Worm (Caenorhabditis elegans) whole organism, late embryonic: ENCODE results near the gene fbxa-62.
A peak's percentile ranks its signal among the peaks of the same experiment; 100 is the strongest.
"Not testable (repeated sequence)": the region's sequence is repeated elsewhere in the genome, so short reads cannot be mapped to it uniquely, and the experiment has no call there.

ENCODE experiments used
- C38D4.7 ChIP-seq: fragments of 200-800 bp; sonication (Bioruptor generic); optimal IDR thresholded peaks from 2 replicates; lab custom pipeline; 2018; ENCODE audit warnings: mild to moderate bottlenecking, missing genetic modification characterization, moderate library complexity, missing compliant biosample characterization
- T23F11.4 ChIP-seq: fragments of 200-800 bp; sonication (Bioruptor generic); optimal IDR thresholded peaks from 2 replicates; lab custom pipeline; 2018; ENCODE audit warnings: mild to moderate bottlenecking, missing genetic modification characterization, missing compliant biosample characterization
- ceh-18 ChIP-seq: sonication (generic microtip); optimal IDR thresholded peaks from 2 replicates; lab custom pipeline; 2016; ENCODE audit warnings: missing genetic modification characterization, missing compliant biosample characterization
- ceh-19 ChIP-seq: fragments of 200-800 bp; sonication (Bioruptor generic); optimal IDR thresholded peaks from 2 replicates; lab custom pipeline; 2018; ENCODE audit warnings: mild to moderate bottlenecking, missing genetic modification characterization, missing compliant biosample characterization
- ceh-22 ChIP-seq: sonication (generic microtip); optimal IDR thresholded peaks from 2 replicates; lab custom pipeline; 2017; ENCODE audit warnings: missing biosample characterization, missing genetic modification characterization
- ceh-30 ChIP-seq: fragments of 150-350 bp; optimal IDR thresholded peaks from 2 replicates; lab custom pipeline; 2014; ENCODE audit warnings: missing biosample characterization, missing genetic modification characterization
- ceh-34 ChIP-seq: sonication (generic microtip); optimal IDR thresholded peaks from 2 replicates; lab custom pipeline; 2016; ENCODE audit warnings: mild to moderate bottlenecking, missing genetic modification characterization, missing compliant biosample characterization
- ceh-45 ChIP-seq: fragments of 200-800 bp; sonication (Bioruptor generic); IDR thresholded peaks from 2 replicates; pipeline ENCODE4 v1.3.6; 2022; ENCODE audit warnings: missing genetic modification reagents, missing genetic modification characterization, missing compliant biosample characterization
- ceh-6 ChIP-seq: fragments of 200-800 bp; sonication (Bioruptor generic); optimal IDR thresholded peaks from 2 replicates; lab custom pipeline; 2018; ENCODE audit warnings: mild to moderate bottlenecking, missing genetic modification characterization, missing compliant biosample characterization
- ceh-9 ChIP-seq: sonication (generic microtip); optimal IDR thresholded peaks from 2 replicates; lab custom pipeline; 2016; ENCODE audit warnings: mild to moderate bottlenecking, missing genetic modification characterization, inconsistent platforms, missing compliant biosample characterization
- che-1 ChIP-seq: sonication (generic microtip); optimal IDR thresholded peaks from 2 replicates; lab custom pipeline; 2016; ENCODE audit warnings: mild to moderate bottlenecking, missing genetic modification characterization, missing compliant biosample characterization
- dmd-4 ChIP-seq: sonication (generic microtip); optimal IDR thresholded peaks from 2 replicates; lab custom pipeline; 2016; ENCODE audit warnings: borderline replicate concordance, missing genetic modification characterization, missing compliant biosample characterization
- dve-1 ChIP-seq: sonication (generic microtip); optimal IDR thresholded peaks from 2 replicates; lab custom pipeline; 2017; ENCODE audit warnings: antibody characterized with exemption, mild to moderate bottlenecking, missing genetic modification characterization, missing compliant biosample characterization
- elt-2 ChIP-seq: sonication (generic microtip); optimal IDR thresholded peaks from 2 replicates; lab custom pipeline; 2016; ENCODE audit warnings: missing genetic modification reagents, missing genetic modification characterization, missing compliant biosample characterization
- fax-1 ChIP-seq: sonication (generic microtip); optimal IDR thresholded peaks from 2 replicates; lab custom pipeline; 2016; ENCODE audit warnings: missing genotype, missing genetic modification characterization, missing compliant biosample characterization
- fkh-6 ChIP-seq: sonication (generic microtip); optimal IDR thresholded peaks from 2 replicates; lab custom pipeline; 2016; ENCODE audit warnings: missing genetic modification characterization, missing compliant biosample characterization
- hlh-15 ChIP-seq: sonication (generic microtip); optimal IDR thresholded peaks from 2 replicates; lab custom pipeline; 2016; ENCODE audit warnings: missing genetic modification characterization, missing compliant biosample characterization
- hlh-6 ChIP-seq: sonication (generic microtip); optimal IDR thresholded peaks from 2 replicates; lab custom pipeline; 2016; ENCODE audit warnings: missing genotype, missing genetic modification characterization, missing compliant biosample characterization
- hlh-8 ChIP-seq: sonication (generic microtip); optimal IDR thresholded peaks from 2 replicates; lab custom pipeline; 2016; ENCODE audit warnings: missing genotype, missing genetic modification characterization, missing compliant biosample characterization
- mec-3 ChIP-seq: sonication (generic microtip); optimal IDR thresholded peaks from 2 replicates; lab custom pipeline; 2016; ENCODE audit warnings: borderline replicate concordance, missing genetic modification characterization, missing compliant biosample characterization
- nhr-232 ChIP-seq: sonication (generic microtip); optimal IDR thresholded peaks from 2 replicates; lab custom pipeline; 2016; ENCODE audit warnings: missing genetic modification characterization, missing compliant biosample characterization
- odd-2 ChIP-seq: sonication (generic microtip); optimal IDR thresholded peaks from 2 replicates; lab custom pipeline; 2017; ENCODE audit warnings: antibody characterized with exemption, mild to moderate bottlenecking, missing genetic modification characterization, missing compliant biosample characterization
- pax-1 ChIP-seq: fragments of 150-350 bp; optimal IDR thresholded peaks from 2 replicates; lab custom pipeline; 2014; ENCODE audit warnings: missing biosample characterization, missing genetic modification characterization
- pha-2 ChIP-seq: sonication (generic microtip); optimal IDR thresholded peaks from 2 replicates; lab custom pipeline; 2017; ENCODE audit warnings: mild to moderate bottlenecking, missing genetic modification characterization, missing compliant biosample characterization
- pha-4 ChIP-seq: fragments of 150-350 bp; optimal IDR thresholded peaks from 2 replicates; lab custom pipeline; 2018; ENCODE audit warnings: missing biosample characterization, missing genetic modification reagents, missing genetic modification characterization
- sdc-2 ChIP-seq: sonication (generic microtip); optimal IDR thresholded peaks from 2 replicates; lab custom pipeline; 2016; ENCODE audit warnings: missing genotype, missing genetic modification characterization, missing compliant biosample characterization
- sox-2 ChIP-seq: fragments of 200-800 bp; sonication (Bioruptor generic); IDR thresholded peaks from 2 replicates; pipeline ENCODE4 v1.3.6; 2022; ENCODE audit warnings: missing genetic modification reagents, missing genetic modification characterization, missing compliant biosample characterization
- sox-4 ChIP-seq: sonication (generic microtip); optimal IDR thresholded peaks from 2 replicates; lab custom pipeline; 2017; ENCODE audit warnings: mild to moderate bottlenecking, missing genetic modification characterization, inconsistent platforms, missing compliant biosample characterization
- tbx-2 ChIP-seq: sonication (generic microtip); optimal IDR thresholded peaks from 2 replicates; lab custom pipeline; 2016; ENCODE audit warnings: missing genetic modification characterization, missing compliant biosample characterization
- ttx-3 ChIP-seq: sonication (generic microtip); optimal IDR thresholded peaks from 2 replicates; lab custom pipeline; 2016; ENCODE audit warnings: missing genetic modification reagents, missing genetic modification characterization, missing compliant biosample characterization
- unc-42 ChIP-seq: sonication (generic microtip); optimal IDR thresholded peaks from 2 replicates; lab custom pipeline; 2016; ENCODE audit warnings: missing genotype, missing genetic modification characterization, missing compliant biosample characterization
- unc-55 ChIP-seq: sonication (generic microtip); optimal IDR thresholded peaks from 2 replicates; lab custom pipeline; 2017; ENCODE audit warnings: missing biosample characterization, missing genetic modification reagents, missing genetic modification characterization

The fbxa-62 gene

ce11 chrIII:2258863-2259262, 31.4 kb downstream of the fbxa-62 start, which contains the start of gene fbxa-43:
Gene fbxa-43, minus strand, starts transcription at chrIII:2258963.
- TF ChIP-seq tbx-2 (tag; lab: Kevin White, UChicago): no peak

ce11 chrIII:2259329-2259728, 31.8 kb downstream of the fbxa-62 start:
- no peak for TF ChIP-seq sox-4 (tag; lab: Kevin White, UChicago)
- TF ChIP-seq ttx-3 (tag; lab: Kevin White, UChicago): no peak
- no peak for TF ChIP-seq sox-2 (GFP tag; lab: Robert Waterston, UW)
- no peak for TF ChIP-seq ceh-6 (GFP tag; lab: Kevin White, UChicago)
- TF ChIP-seq mec-3 (tag; lab: Kevin White, UChicago): no peak
- no peak for TF ChIP-seq sdc-2 (tag; lab: Kevin White, UChicago)
- TF ChIP-seq unc-42 (tag; lab: Kevin White, UChicago): no peak
- no peak for TF ChIP-seq odd-2 (tag; lab: Kevin White, UChicago)
- TF ChIP-seq pax-1 (tag; lab: Kevin White, UChicago): no peak
- no peak for TF ChIP-seq T23F11.4 (GFP tag; lab: Kevin White, UChicago)
- TF ChIP-seq ceh-9: no peak
- no peak for TF ChIP-seq tbx-2 (tag; lab: Kevin White, UChicago)

ce11 chrIII:2261353-2261752, 33.8 kb downstream of the fbxa-62 start, which contains the start of gene fbxa-42:
Gene fbxa-42, minus strand, starts transcription at chrIII:2261453.
- not testable (repeated sequence) for TF ChIP-seq ceh-30 (tag; lab: Kevin White, UChicago); ceh-45 (GFP tag; lab: Robert Waterston, UW); nhr-232 (tag; lab: Kevin White, UChicago)
- TF ChIP-seq, all 69 proteins: peak for 0; not testable (repeated sequence) for 69

- TF ChIP-seq unc-55 (GFP tag; lab: Kevin White, UChicago) (no peak), hlh-6 (tag; lab: Kevin White, UChicago) (no peak), ceh-18 (tag; lab: Kevin White, UChicago) (no peak), hlh-8 (tag; lab: Kevin White, UChicago) (no peak), elt-2 (tag; lab: Kevin White, UChicago) (no peak), dmd-4 (tag; lab: Kevin White, UChicago) (no peak), pha-2 (tag; lab: Kevin White, UChicago) (no peak)
These were observed 35.4 kb downstream of the fbxa-62 start, which contains the start of gene Y54F10BM.6 for ce11 chrIII:2262942-2263341. Gene Y54F10BM.6, plus strand, starts transcription at chrIII:2263242.

- TF ChIP-seq elt-2 (tag; lab: Kevin White, UChicago) (peak; percentile 79), pax-1 (tag; lab: Kevin White, UChicago) (no peak)
These were observed 38.6 kb downstream of the fbxa-62 start, which contains the start of gene fbxa-9 for ce11 chrIII:2265986-2266701. Gene fbxa-9, plus strand, starts transcription at chrIII:2266651.

ce11 chrIII:2272075-2272474, 44.6 kb downstream of the fbxa-62 start, which contains the start of gene fbxa-48:
Gene fbxa-48, minus strand, starts transcription at chrIII:2272175.
- TF ChIP-seq pha-2 (tag; lab: Kevin White, UChicago) (no peak), sdc-2 (tag; lab: Kevin White, UChicago) (no peak), ceh-22 (tag; lab: Kevin White, UChicago) (no peak), hlh-15 (tag; lab: Kevin White, UChicago) (no peak), nhr-232 (tag; lab: Kevin White, UChicago) (no peak), dve-1 (tag; lab: Kevin White, UChicago) (no peak), fax-1 (tag; lab: Kevin White, UChicago) (no peak), elt-2 (tag; lab: Kevin White, UChicago) (no peak), hlh-8 (tag; lab: Kevin White, UChicago) (no peak), ceh-18 (tag; lab: Kevin White, UChicago) (no peak), dmd-4 (tag; lab: Kevin White, UChicago) (no peak), ceh-34 (tag; lab: Kevin White, UChicago) (no peak), C38D4.7 (GFP tag; lab: Kevin White, UChicago) (no peak), che-1 (tag; lab: Kevin White, UChicago) (no peak), fkh-6 (tag; lab: Kevin White, UChicago) (no peak), sox-2 (GFP tag; lab: Robert Waterston, UW) (no peak), pha-4 (no peak), ceh-19 (GFP tag; lab: Kevin White, UChicago) (no peak)
